Worm (Caenorhabditis elegans): Measurements from ENCODE around the gene ZC477.2.
A peak's percentile ranks its signal among the peaks of the same experiment; 100 is the strongest.

The ZC477.2 gene

ce11 chrIV:7084632-7085160 lies 23.3 kb upstream of the ZC477.2 start, which contains the start of gene rps-4 (continued):
- TF ChIP-seq Y116A8C.19 (tag; optimal IDR thresholded peaks at IDR 0.05; ENCODE audit: borderline replicate concordance) (no peak), unc-98 (GFP tag; IDR thresholded peaks at IDR 0.05) (peak; percentile 34; the same call in 1 of the 2 replicates), nhr-71 (tag; optimal IDR thresholded peaks at IDR 0.05) (peak; percentile 95), unc-62 (GFP tag; optimal IDR thresholded peaks at IDR 0.05) (no peak), elt-2 (tag; optimal IDR thresholded peaks at IDR 0.05) (peak; percentile 75), lin-13 (GFP tag; optimal IDR thresholded peaks at IDR 0.05) (peak; percentile 86), lsy-2 (tag; optimal IDR thresholded peaks at IDR 0.05) (peak; percentile 91 to 95), mab-9 (GFP tag; IDR thresholded peaks at IDR 0.05) (no peak), nhr-90 (tag; optimal IDR thresholded peaks at IDR 0.05; ENCODE audit: poor library complexity) (peak; percentile 89), elt-3 (tag; optimal IDR thresholded peaks at IDR 0.05) (peak in 3 of 6 experiments; percentile 24 to 95 (median 72)), xbp-1 (tag; optimal IDR thresholded peaks at IDR 0.05) (peak; percentile 92), lir-3 (tag; optimal IDR thresholded peaks at IDR 0.05; ENCODE audit: poor library complexity) (peak; percentile 74), alr-1 (tag; optimal IDR thresholded peaks at IDR 0.05; ENCODE audit: borderline replicate concordance) (no peak), hlh-17 (GFP tag; optimal IDR thresholded peaks at IDR 0.05; ENCODE audit: borderline replicate concordance) (no peak), lin-35 (GFP tag; optimal IDR thresholded peaks at IDR 0.05) (peak; percentile 91 to 93), grh-1 (GFP tag; IDR thresholded peaks at IDR 0.05) (peak; percentile 80), nhr-76 (tag; optimal IDR thresholded peaks at IDR 0.05) (no peak), nhr-84 (tag; optimal IDR thresholded peaks at IDR 0.05) (no peak), zip-4 (GFP tag; optimal IDR thresholded peaks at IDR 0.05) (peak; percentile 45), lin-15B (tag; optimal IDR thresholded peaks at IDR 0.05) (peak; percentile 98), fkh-10 (GFP tag; optimal IDR thresholded peaks at IDR 0.05) (peak; percentile 66), snpc-4 (tag; optimal IDR thresholded peaks at IDR 0.05) (peak; percentile 81), unc-86 (tag; optimal IDR thresholded peaks at IDR 0.05) (peak; percentile 83), tlp-1 (tag; optimal IDR thresholded peaks at IDR 0.05) (no peak), irx-1 (tag; optimal IDR thresholded peaks at IDR 0.05) (peak; percentile 78), C04F5.9 (tag; optimal IDR thresholded peaks at IDR 0.05) (peak; percentile 62), nhr-47 (tag; optimal IDR thresholded peaks at IDR 0.05) (peak; percentile 92), tbx-2 (tag; optimal IDR thresholded peaks at IDR 0.05) (peak; percentile 92)

- TF ChIP-seq efl-1 (optimal IDR thresholded peaks at IDR 0.05) (no peak), efl-1 (GFP tag; optimal IDR thresholded peaks at IDR 0.05 in 1 of 2) (peak in 1 of 2 experiments; percentile 42), elt-2 (tag; optimal IDR thresholded peaks at IDR 0.05) (peak; percentile 43), ceh-88 (GFP tag; IDR thresholded peaks at IDR 0.05) (no peak), nhr-77 (tag; optimal IDR thresholded peaks at IDR 0.05) (no peak), ztf-4 (tag; optimal IDR thresholded peaks at IDR 0.05) (no peak)
Observed at ce11 chrIV:7094216-7094758, 13.7 kb upstream of the ZC477.2 start, which contains the start of gene deb-1. Gene deb-1, minus strand, starts transcription at chrIV:7094266.

ce11 chrIV:7095396-7095964 lies 12.5 kb upstream of the ZC477.2 start:
- TF ChIP-seq elt-2 (tag; optimal IDR thresholded peaks at IDR 0.05) (no peak), F16B12.6 (tag; optimal IDR thresholded peaks at IDR 0.05) (no peak), nhr-12 (tag; optimal IDR thresholded peaks at IDR 0.05) (no peak), C04F5.9 (tag; optimal IDR thresholded peaks at IDR 0.05) (no peak), snu-23 (GFP tag; optimal IDR thresholded peaks at IDR 0.05) (peak; percentile 10), aly-2 (tag; optimal IDR thresholded peaks at IDR 0.05) (no peak), ets-5 (GFP tag; IDR thresholded peaks at IDR 0.05) (no peak), dpl-1 (GFP tag; optimal IDR thresholded peaks at IDR 0.05) (no peak), nhr-90 (tag; optimal IDR thresholded peaks at IDR 0.05; ENCODE audit: poor library complexity) (no peak), nhr-76 (tag; optimal IDR thresholded peaks at IDR 0.05) (no peak), ceh-63 (GFP tag; optimal IDR thresholded peaks at IDR 0.05) (no peak), unc-86 (tag; optimal IDR thresholded peaks at IDR 0.05) (no peak), egl-13 (tag; optimal IDR thresholded peaks at IDR 0.05) (no peak), mep-1 (tag; optimal IDR thresholded peaks at IDR 0.05) (peak; percentile 72), lin-14 (GFP tag; optimal IDR thresholded peaks at IDR 0.05) (peak; percentile 83), lin-15B (tag; optimal IDR thresholded peaks at IDR 0.05) (no peak), unc-30 (tag; optimal IDR thresholded peaks at IDR 0.05) (no peak), snpc-4 (tag; optimal IDR thresholded peaks at IDR 0.05) (no peak), lin-39 (tag; optimal IDR thresholded peaks at IDR 0.05) (no peak), sup-37 (GFP tag; optimal IDR thresholded peaks at IDR 0.05) (no peak), fkh-8 (tag; optimal IDR thresholded peaks at IDR 0.05) (no peak), mef-2 (tag; optimal IDR thresholded peaks at IDR 0.05) (no peak), grh-1 (GFP tag; IDR thresholded peaks at IDR 0.05) (no peak)
